Worm (Caenorhabditis elegans): Measurements from ENCODE around the gene F31F7.2.

F31F7.2 gene

ce11 chrV:6321280-6321679 lies 50.6 kb downstream of the F31F7.2 start:
- TF ChIP-seq nhr-20 (tag; optimal IDR thresholded peaks at IDR 0.05) = no peak
- no peak for TF ChIP-seq mep-1 (tag; optimal IDR thresholded peaks at IDR 0.05)
- TF ChIP-seq zag-1 (tag; optimal IDR thresholded peaks at IDR 0.05) = no peak
- no peak for TF ChIP-seq nhr-11 (tag; optimal IDR thresholded peaks at IDR 0.05)
- TF ChIP-seq elt-3 (tag; optimal IDR thresholded peaks at IDR 0.05) = peak in 1 of 6 experiments; percentile 22
- TF ChIP-seq ztf-11 (tag; optimal IDR thresholded peaks at IDR 0.05) = no peak
- no peak for TF ChIP-seq lin-15B (tag; optimal IDR thresholded peaks at IDR 0.05)

ce11 chrV:6321733-6322198 lies 51.1 kb downstream of the F31F7.2 start, which contains the start of gene T28C12.15:
Gene T28C12.15 (minus strand): TSS chrV:6321783.
- TF ChIP-seq fos-1 (tag; optimal IDR thresholded peaks at IDR 0.05) (no peak), irx-1 (tag; optimal IDR thresholded peaks at IDR 0.05) (no peak), unc-62 (GFP tag; optimal IDR thresholded peaks at IDR 0.05) (no peak), dpl-1 (GFP tag; optimal IDR thresholded peaks at IDR 0.05) (no peak), zag-1 (tag; optimal IDR thresholded peaks at IDR 0.05) (no peak), lir-3 (tag; optimal IDR thresholded peaks at IDR 0.05; ENCODE audit: poor library complexity) (no peak), mab-9 (GFP tag; IDR thresholded peaks at IDR 0.05) (no peak), nhr-71 (tag; optimal IDR thresholded peaks at IDR 0.05) (peak; percentile 28), nhr-77 (tag; optimal IDR thresholded peaks at IDR 0.05) (no peak), pqm-1 (tag; optimal IDR thresholded peaks at IDR 0.05) (no peak), egl-27 (tag; optimal IDR thresholded peaks at IDR 0.05) (no peak), blmp-1 (tag; optimal IDR thresholded peaks at IDR 0.05) (peak; percentile 53), unc-130 (tag; optimal IDR thresholded peaks at IDR 0.05) (no peak), nhr-76 (tag; optimal IDR thresholded peaks at IDR 0.05) (no peak), nhr-85 (tag) (peak; percentile 78), nhr-84 (tag; optimal IDR thresholded peaks at IDR 0.05) (no peak), sptf-1 (tag; optimal IDR thresholded peaks at IDR 0.05) (no peak), mdl-1 (tag; optimal IDR thresholded peaks at IDR 0.05) (no peak), nhr-20 (tag; optimal IDR thresholded peaks at IDR 0.05) (peak; percentile 59), grh-1 (GFP tag; IDR thresholded peaks at IDR 0.05) (peak; percentile 64; the same call in 1 of the 2 replicates), lin-14 (GFP tag; optimal IDR thresholded peaks at IDR 0.05) (peak; percentile 33), hlh-4 (tag; optimal IDR thresholded peaks at IDR 0.05) (no peak), jun-1 (tag; optimal IDR thresholded peaks at IDR 0.05) (no peak), isw-1 (GFP tag; IDR thresholded peaks at IDR 0.05) (no peak), unc-98 (GFP tag; IDR thresholded peaks at IDR 0.05) (no peak), ceh-8 (GFP tag; optimal IDR thresholded peaks at IDR 0.05) (no peak), tlp-1 (tag; optimal IDR thresholded peaks at IDR 0.05) (no peak), zip-4 (GFP tag; optimal IDR thresholded peaks at IDR 0.05) (no peak), skn-1 (tag; optimal IDR thresholded peaks at IDR 0.05) (no peak), nhr-11 (tag; optimal IDR thresholded peaks at IDR 0.05) (no peak), snu-23 (GFP tag; optimal IDR thresholded peaks at IDR 0.05) (peak; percentile 39), rnt-1 (tag; optimal IDR thresholded peaks at IDR 0.05) (no peak), hpl-2 (GFP tag; optimal IDR thresholded peaks at IDR 0.05) (no peak), vab-15 (tag; optimal IDR thresholded peaks at IDR 0.05) (no peak)

DNA sequence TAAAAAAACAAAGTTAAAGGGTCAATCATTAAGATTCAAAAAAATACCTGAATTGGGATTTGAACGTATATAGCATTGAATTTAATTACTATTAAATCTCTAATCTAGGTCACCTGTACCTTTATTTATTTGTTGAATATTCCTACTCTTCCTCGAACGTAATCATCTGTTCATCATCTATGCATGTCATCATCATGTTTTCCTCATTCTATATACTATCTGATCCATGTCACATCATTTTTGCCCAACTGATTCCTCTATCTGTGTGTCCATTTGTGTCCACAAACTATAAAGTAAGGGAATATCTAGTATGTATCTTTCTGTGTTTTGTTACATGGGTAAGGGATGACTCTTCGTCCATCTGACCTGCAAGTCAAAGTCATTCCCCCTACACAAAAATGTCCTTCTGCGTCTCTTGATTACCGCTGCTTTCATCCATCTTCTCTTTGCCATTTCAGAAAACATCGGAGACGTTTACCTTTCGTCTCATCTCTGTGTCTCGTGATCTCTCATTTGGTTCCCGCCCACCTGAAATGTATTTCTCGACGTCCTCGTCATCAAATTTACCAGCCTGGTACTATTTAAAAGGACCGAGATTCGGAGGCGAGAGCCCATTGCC lies 52.2 kb downstream of the F31F7.2 start:
- no peak for TF ChIP-seq vab-15 (tag; optimal IDR thresholded peaks at IDR 0.05)
- no peak for TF ChIP-seq ets-5 (GFP tag; IDR thresholded peaks at IDR 0.05)
- TF ChIP-seq zag-1 (tag; optimal IDR thresholded peaks at IDR 0.05) = no peak
- no peak for TF ChIP-seq isw-1 (GFP tag; IDR thresholded peaks at IDR 0.05)
- no peak for TF ChIP-seq fos-1 (tag; optimal IDR thresholded peaks at IDR 0.05)
- no peak for TF ChIP-seq unc-86 (tag; optimal IDR thresholded peaks at IDR 0.05)
- no peak for TF ChIP-seq hlh-4 (tag; optimal IDR thresholded peaks at IDR 0.05)
- TF ChIP-seq lsy-2 (tag; optimal IDR thresholded peaks at IDR 0.05) = peak; percentile 0 to 17
- TF ChIP-seq hpl-2 (GFP tag; optimal IDR thresholded peaks at IDR 0.05) = no peak
- no peak for TF ChIP-seq unc-130 (tag; optimal IDR thresholded peaks at IDR 0.05)
- no peak for TF ChIP-seq tlp-1 (tag; optimal IDR thresholded peaks at IDR 0.05)
- TF ChIP-seq egl-27 (tag; optimal IDR thresholded peaks at IDR 0.05) = no peak
- TF ChIP-seq pqm-1 (tag; optimal IDR thresholded peaks at IDR 0.05) = no peak
- TF ChIP-seq nhr-84 (tag; optimal IDR thresholded peaks at IDR 0.05) = no peak
- no peak for TF ChIP-seq sox-4 (tag; optimal IDR thresholded peaks at IDR 0.05)
- TF ChIP-seq Y116A8C.19 (tag; optimal IDR thresholded peaks at IDR 0.05; ENCODE audit: borderline replicate concordance) = no peak
- no peak for TF ChIP-seq nhr-11 (tag; optimal IDR thresholded peaks at IDR 0.05)
- TF ChIP-seq nhr-20 (tag; optimal IDR thresholded peaks at IDR 0.05) = peak; percentile 89
- no peak for TF ChIP-seq lin-39 (tag; optimal IDR thresholded peaks at IDR 0.05)
- TF ChIP-seq elt-3 (tag; optimal IDR thresholded peaks at IDR 0.05) = peak in 5 of 6 experiments; percentile 14 to 69 (median 56)
- no peak for TF ChIP-seq nhr-12 (tag; optimal IDR thresholded peaks at IDR 0.05)
- no peak for TF ChIP-seq dsc-1 (tag; optimal IDR thresholded peaks at IDR 0.05)
- peak; percentile 64 for TF ChIP-seq mep-1 (tag; optimal IDR thresholded peaks at IDR 0.05)
- TF ChIP-seq alr-1 (tag; optimal IDR thresholded peaks at IDR 0.05; ENCODE audit: borderline replicate concordance) = no peak

All from whole organism, L1 larva.